Fruit fly (Drosophila melanogaster): ENCODE measurements around the gene Sfp84E.

Gene Sfp84E

dm6 chr3R:8009080-8009620 lies 29.0 kb upstream of the Sfp84E start, which contains the start of the genes CG11052 and CG3223 (continued):
- TF ChIP-seq Doc3 (GFP tag; IDR thresholded peaks at IDR 0.05; ENCODE audit: partially characterized antibody) (no peak), gsb-n (tag; optimal IDR thresholded peaks at IDR 0.05) (no peak), CG16813 (GFP tag; IDR thresholded peaks at IDR 0.05; ENCODE audit: partially characterized antibody) (no peak), usp (GFP tag; optimal IDR thresholded peaks at IDR 0.05) (no peak), nmo (GFP tag; optimal IDR thresholded peaks at IDR 0.05) (peak; percentile 21), CG7963 (GFP tag; IDR thresholded peaks at IDR 0.05; ENCODE audit: partially characterized antibody) (no peak), ato (GFP tag; IDR thresholded peaks at IDR 0.05; ENCODE audit: partially characterized antibody) (no peak), CG42726 (GFP tag; IDR thresholded peaks at IDR 0.05; ENCODE audit: partially characterized antibody) (no peak), gfzf (GFP tag; optimal IDR thresholded peaks at IDR 0.05) (peak; percentile 49), CG17802 (tag; optimal IDR thresholded peaks at IDR 0.05) (no peak), CG14050 (GFP tag; IDR thresholded peaks at IDR 0.05) (no peak), Side (GFP tag; optimal IDR thresholded peaks at IDR 0.05) (peak; percentile 24), CG4854 (GFP tag; optimal IDR thresholded peaks at IDR 0.05) (no peak), Neu2 (GFP tag; optimal IDR thresholded peaks at IDR 0.05; ENCODE audit: borderline replicate concordance) (no peak), CG4617 (GFP tag; optimal IDR thresholded peaks at IDR 0.05; ENCODE audit: borderline replicate concordance) (peak; percentile 70), Nf-YB (GFP tag; optimal IDR thresholded peaks at IDR 0.05) (no peak), Med (GFP tag) (peak; percentile 89), E2f2 (GFP tag; IDR thresholded peaks at IDR 0.05) (peak; percentile 79), CG16779 (GFP tag; IDR thresholded peaks at IDR 0.05) (no peak), CG7928 (GFP tag; optimal IDR thresholded peaks at IDR 0.05) (no peak), sug (tag; optimal IDR thresholded peaks at IDR 0.05) (peak; percentile 32), D19A (tag; optimal IDR thresholded peaks at IDR 0.05) (peak; percentile 64), Taf1 (GFP tag; IDR thresholded peaks at IDR 0.05) (no peak), CG10543 (GFP tag; optimal IDR thresholded peaks at IDR 0.05) (peak; percentile 6), sob (GFP tag; IDR thresholded peaks at IDR 0.05) (no peak), sr (GFP tag; IDR thresholded peaks at IDR 0.05) (no peak), chinmo (GFP tag; IDR thresholded peaks at IDR 0.05; ENCODE audit: partially characterized antibody) (no peak), Hsf (GFP tag; optimal IDR thresholded peaks at IDR 0.05) (no peak), CG10462 (GFP tag; optimal IDR thresholded peaks at IDR 0.05) (no peak), CG10979 (tag; optimal IDR thresholded peaks at IDR 0.05) (peak; percentile 1), CG6254 (GFP tag; optimal IDR thresholded peaks at IDR 0.05) (peak; percentile 100), dati (GFP tag; IDR thresholded peaks at IDR 0.05) (no peak), CG5953 (GFP tag; IDR thresholded peaks at IDR 0.05) (no peak), nau (GFP tag; optimal IDR thresholded peaks at IDR 0.05) (no peak), CG15479 (GFP tag; optimal IDR thresholded peaks at IDR 0.05) (no peak), CG5245 (GFP tag; optimal IDR thresholded peaks at IDR 0.05) (no peak), cad (GFP tag; optimal IDR thresholded peaks at IDR 0.05) (peak; percentile 66), HLHmδ (GFP tag; optimal IDR thresholded peaks at IDR 0.05) (no peak), Bteb2 (GFP tag; optimal IDR thresholded peaks at IDR 0.05) (no peak), CG10959 (GFP tag; IDR thresholded peaks at IDR 0.05) (no peak), onecut (GFP tag; IDR thresholded peaks at IDR 0.05) (peak; percentile 52), CG11696 (GFP tag; IDR thresholded peaks at IDR 0.05) (no peak), Poxn (GFP tag; IDR thresholded peaks at IDR 0.05) (no peak), CG13775 (GFP tag; optimal IDR thresholded peaks at IDR 0.05) (no peak), CG10147 (GFP tag; optimal IDR thresholded peaks at IDR 0.05) (no peak), hb (GFP tag; IDR thresholded peaks at IDR 0.05; ENCODE audit: partially characterized antibody) (no peak), tap (tag; optimal IDR thresholded peaks at IDR 0.05) (no peak), amos (GFP tag; IDR thresholded peaks at IDR 0.05; ENCODE audit: partially characterized antibody) (peak; percentile 58; the same call in 1 of the 2 replicates), Doc2 (GFP tag; IDR thresholded peaks at IDR 0.05) (no peak), tio (GFP tag; optimal IDR thresholded peaks at IDR 0.05) (no peak)
